Worm (Caenorhabditis elegans) whole organism, midembryonic: Measurements from ENCODE around the gene F13C5.3.

Source experiments
- T22C8.4 ChIP-seq: fragments of 200-800 bp; sonication (Bioruptor generic); IDR thresholded peaks from 2 replicates; pipeline ENCODE4 v1.3.6; 2022; ENCODE audit warnings: missing genetic modification characterization, missing compliant biosample characterization
- cog-1 ChIP-seq: sonication (generic microtip); optimal IDR thresholded peaks from 2 replicates; lab custom pipeline; 2016; ENCODE audit warnings: missing genetic modification characterization, missing compliant biosample characterization
- flt-1 ChIP-seq: fragments of 200-800 bp; sonication (Bioruptor generic); IDR thresholded peaks from 2 replicates; pipeline ENCODE4 v1.3.6; 2022; ENCODE audit warnings: missing genetic modification characterization, missing compliant biosample characterization
- klf-2 ChIP-seq: fragments of 200-800 bp; sonication (Bioruptor generic); conservative IDR thresholded peaks from 2 replicates; pipeline ENCODE4 v1.3.6; 2022; ENCODE audit warnings: missing genetic modification reagents, missing genetic modification characterization, missing compliant biosample characterization
- med-1 ChIP-seq: sonication (generic microtip); optimal IDR thresholded peaks from 2 replicates; lab custom pipeline; 2017; ENCODE audit warnings: missing genetic modification characterization, mild to moderate bottlenecking, missing compliant biosample characterization, antibody characterized with exemption, missing genetic modification reagents; ENCODE audit not compliant: insufficient read depth
- ref-1 ChIP-seq: fragments of 200-800 bp; sonication (Bioruptor generic); conservative IDR thresholded peaks from 2 replicates; pipeline ENCODE4 v1.3.6; 2022; ENCODE audit warnings: missing genetic modification reagents, missing genetic modification characterization, missing compliant biosample characterization
- tab-1 ChIP-seq: fragments of 200-800 bp; sonication (Bioruptor generic); IDR thresholded peaks from 2 replicates; pipeline ENCODE4 v1.3.6; 2022; ENCODE audit warnings: missing genetic modification characterization, missing compliant biosample characterization
- ztf-23 ChIP-seq: fragments of 200-800 bp; sonication (Bioruptor generic); IDR thresholded peaks from 2 replicates; pipeline ENCODE4 v1.3.6; 2022; ENCODE audit warnings: missing genetic modification reagents, missing genetic modification characterization, missing compliant biosample characterization
- ztf-29 ChIP-seq: fragments of 200-800 bp; sonication (Bioruptor generic); IDR thresholded peaks from 2 replicates; pipeline ENCODE4 v1.3.6; 2022; ENCODE audit warnings: missing genetic modification reagents, missing genetic modification characterization, missing compliant biosample characterization

ce11 chrX:641440-641839 is 42.1 kb upstream of the F13C5.3 start, which contains the start of gene M6.11:
- TF ChIP-seq flt-1 (no peak), med-1 (no peak), ref-1 (no peak), ztf-23 (GFP tag; lab: Robert Waterston, UW) (no peak), cog-1 (no peak), T22C8.4 (GFP tag; lab: Robert Waterston, UW) (no peak), klf-2 (GFP tag; lab: Robert Waterston, UW) (no peak), tab-1 (GFP tag; lab: Robert Waterston, UW) (no peak), ztf-29 (GFP tag; lab: Robert Waterston, UW) (no peak)
